Worm (Caenorhabditis elegans) whole organism, L2 larva: ENCODE data around the gene C15F1.1.
A peak's percentile ranks its signal among the peaks of the same experiment; 100 is the strongest.

ENCODE experiments used
- C34F6.9 ChIP-seq: fragments of 150-350 bp; optimal IDR thresholded peaks from 2 replicates; lab custom pipeline; 2014; ENCODE audit warnings: missing biosample characterization, missing genetic modification characterization
- F13H6.1 ChIP-seq: sonication (generic microtip); optimal IDR thresholded peaks from 2 replicates; lab custom pipeline; 2016; ENCODE audit warnings: missing genetic modification characterization, missing compliant biosample characterization
- R02D3.7 ChIP-seq: fragments of 150-350 bp; optimal IDR thresholded peaks from 2 replicates; lab custom pipeline; 2014; ENCODE audit warnings: missing biosample characterization, missing genetic modification characterization
- ZK546.5 ChIP-seq: sonication (generic microtip); optimal IDR thresholded peaks from 2 replicates; lab custom pipeline; 2017; ENCODE audit warnings: missing biosample characterization, missing genetic modification characterization
- aly-2 ChIP-seq: fragments of 150-350 bp; optimal IDR thresholded peaks from 2 replicates; lab custom pipeline; 2014; ENCODE audit warnings: missing biosample characterization, missing genetic modification characterization
- blmp-1 ChIP-seq: sonication (generic microtip); optimal IDR thresholded peaks from 2 replicates; lab custom pipeline; 2017; ENCODE audit warnings: missing genetic modification characterization, mild to moderate bottlenecking, missing compliant biosample characterization, antibody characterized with exemption, moderate library complexity; ENCODE audit not compliant: insufficient read depth
- ceh-82 ChIP-seq: fragments of 150-350 bp; optimal IDR thresholded peaks from 2 replicates; lab custom pipeline; 2014; ENCODE audit warnings: missing biosample characterization, missing genetic modification characterization
- dmd-4 ChIP-seq: sonication (generic microtip); optimal IDR thresholded peaks from 2 replicates; lab custom pipeline; 2017; ENCODE audit warnings: missing biosample characterization, missing genetic modification characterization
- egl-27 ChIP-seq: sonication (generic microtip); optimal IDR thresholded peaks from 3 replicates; lab custom pipeline; 2017; ENCODE audit warnings: missing biosample characterization, missing genetic modification reagents, missing genetic modification characterization
- elt-3 ChIP-seq: sonication (generic microtip); optimal IDR thresholded peaks from 2 replicates; lab custom pipeline; 2017; ENCODE audit warnings: missing biosample characterization, missing genetic modification characterization
- fos-1 ChIP-seq: fragments of 150-350 bp; optimal IDR thresholded peaks from 2 replicates; lab custom pipeline; 2014; ENCODE audit warnings: missing biosample characterization, missing genetic modification characterization
- gmeb-1 ChIP-seq: fragments of 150-350 bp; optimal IDR thresholded peaks from 2 replicates; lab custom pipeline; 2014; ENCODE audit warnings: missing biosample characterization, missing genetic modification characterization
- lin-11 ChIP-seq: fragments of 150-350 bp; sonication (generic microtip); optimal IDR thresholded peaks from 2 replicates; lab custom pipeline; 2014; ENCODE audit warnings: missing biosample characterization, missing genetic modification characterization, inconsistent platforms, mixed read lengths
- lin-13 ChIP-seq: fragments of 150-350 bp; optimal IDR thresholded peaks from 2 replicates; lab custom pipeline; 2014; ENCODE audit warnings: missing biosample characterization, missing genetic modification reagents, missing genetic modification characterization
- lin-39 ChIP-seq: fragments of 150-350 bp; optimal IDR thresholded peaks from 2 replicates; lab custom pipeline; 2014; ENCODE audit warnings: missing biosample characterization, missing genetic modification reagents, missing genetic modification characterization
- lsy-2 ChIP-seq, 2 experiments: fragments of 150-350 bp in 1 of 2; sonication (generic microtip) in 1 of 2; optimal IDR thresholded peaks; 2 replicates each; lab custom pipeline; 2014 to 2017; ENCODE audit warnings: missing biosample characterization in 2 of 2, missing genetic modification characterization in 2 of 2
- mbf-1 ChIP-seq: sonication (generic microtip); optimal IDR thresholded peaks from 2 replicates; lab custom pipeline; 2017; ENCODE audit warnings: missing biosample characterization, missing genetic modification characterization
- mdl-1 ChIP-seq, 2 experiments: fragments of 150-350 bp in 1 of 2; sonication (generic microtip) in 1 of 2; optimal IDR thresholded peaks; 2 replicates each; lab custom pipeline; 2017; ENCODE audit warnings: missing biosample characterization in 2 of 2, missing genetic modification characterization in 2 of 2
- nhr-10 ChIP-seq: sonication (generic microtip); optimal IDR thresholded peaks from 2 replicates; lab custom pipeline; 2017; ENCODE audit warnings: missing biosample characterization, missing genetic modification characterization
- nhr-11 ChIP-seq: fragments of 150-350 bp; optimal IDR thresholded peaks from 2 replicates; lab custom pipeline; 2014; ENCODE audit warnings: missing biosample characterization, missing genetic modification characterization
- nhr-129 ChIP-seq: fragments of 150-350 bp; optimal IDR thresholded peaks from 2 replicates; lab custom pipeline; 2014; ENCODE audit warnings: missing biosample characterization, missing genetic modification characterization
- nhr-21 ChIP-seq: fragments of 150-350 bp; optimal IDR thresholded peaks from 2 replicates; lab custom pipeline; 2014; ENCODE audit warnings: missing biosample characterization, missing genetic modification characterization
- nhr-23 ChIP-seq: fragments of 150-350 bp; optimal IDR thresholded peaks from 2 replicates; lab custom pipeline; 2014; ENCODE audit warnings: missing biosample characterization, missing genetic modification reagents, missing genetic modification characterization
- nhr-237 ChIP-seq: fragments of 150-350 bp; optimal IDR thresholded peaks from 2 replicates; lab custom pipeline; 2014; ENCODE audit warnings: missing biosample characterization, missing genetic modification characterization
- nhr-25 ChIP-seq: fragments of 150-350 bp; sonication (generic microtip); optimal IDR thresholded peaks from 3 replicates; lab custom pipeline; 2014; ENCODE audit warnings: missing biosample characterization, missing genetic modification characterization
- nhr-6 ChIP-seq: fragments of 150-350 bp; optimal IDR thresholded peaks from 2 replicates; lab custom pipeline; 2014; ENCODE audit warnings: missing biosample characterization, missing genetic modification characterization
- nhr-77 ChIP-seq: fragments of 150-350 bp; optimal IDR thresholded peaks from 2 replicates; lab custom pipeline; 2014; ENCODE audit warnings: missing biosample characterization, missing genetic modification characterization
- peb-1 ChIP-seq: fragments of 150-350 bp; optimal IDR thresholded peaks from 2 replicates; lab custom pipeline; 2014; ENCODE audit warnings: missing biosample characterization, missing genetic modification characterization
- sem-4 ChIP-seq: fragments of 150-350 bp; optimal IDR thresholded peaks from 2 replicates; lab custom pipeline; 2014; ENCODE audit warnings: missing biosample characterization, missing genetic modification reagents, missing genetic modification characterization
- skn-1 ChIP-seq: sonication (generic microtip); optimal IDR thresholded peaks from 2 replicates; lab custom pipeline; 2017; ENCODE audit warnings: missing biosample characterization, missing genetic modification characterization
- sma-9 ChIP-seq, 2 experiments: fragments of 150-350 bp in 1 of 2; sonication (generic microtip) in 1 of 2; optimal IDR thresholded peaks; 2 replicates each; lab custom pipeline; 2014 to 2016; ENCODE audit warnings: missing genetic modification characterization in 2 of 2, mild to moderate bottlenecking in 1 of 2, missing biosample characterization in 1 of 2, missing compliant biosample characterization in 1 of 2, missing genetic modification reagents in 1 of 2, moderate library complexity in 1 of 2
- snpc-4 ChIP-seq: fragments of 150-350 bp; optimal IDR thresholded peaks from 2 replicates; lab custom pipeline; 2014; ENCODE audit warnings: missing biosample characterization, missing genetic modification characterization
- unc-39 ChIP-seq: fragments of 150-350 bp; optimal IDR thresholded peaks from 2 replicates; lab custom pipeline; 2014; ENCODE audit warnings: missing biosample characterization, missing genetic modification characterization
- unc-55 ChIP-seq: fragments of 150-350 bp; sonication (generic microtip); optimal IDR thresholded peaks from 3 replicates; lab custom pipeline; 2014; ENCODE audit warnings: missing biosample characterization, missing genetic modification reagents, missing genetic modification characterization
- unc-62 ChIP-seq: fragments of 150-350 bp; optimal IDR thresholded peaks from 2 replicates; lab custom pipeline; 2014; ENCODE audit warnings: missing biosample characterization, missing genetic modification reagents, missing genetic modification characterization
- zag-1 ChIP-seq: fragments of 150-350 bp; optimal IDR thresholded peaks from 2 replicates; lab custom pipeline; 2014; ENCODE audit warnings: missing biosample characterization, missing genetic modification characterization
- ztf-1 ChIP-seq: fragments of 200-800 bp; sonication (Bioruptor generic); conservative IDR thresholded peaks from 2 replicates; pipeline ENCODE4 v1.3.6; 2022; ENCODE audit warnings: missing genetic modification characterization, missing compliant biosample characterization
- ztf-11 ChIP-seq: sonication (generic microtip); optimal IDR thresholded peaks from 2 replicates; lab custom pipeline; 2017; ENCODE audit warnings: missing biosample characterization, missing genetic modification characterization
- ztf-4 ChIP-seq: fragments of 150-350 bp; optimal IDR thresholded peaks from 2 replicates; lab custom pipeline; 2014; ENCODE audit warnings: missing biosample characterization, missing genetic modification characterization

The C15F1.1 gene

ce11 chrII:6989830-6990287, at the start of gene C15F1.1:
Gene C15F1.1, plus strand, starts transcription at chrII:6989880.
- TF ChIP-seq peb-1 (no peak), snpc-4 (tag; lab: Kevin White, UChicago) (peak; percentile 67)

- TF ChIP-seq elt-3 (tag; lab: Kevin White, UChicago) = no peak
- TF ChIP-seq fos-1 (tag; lab: Kevin White, UChicago) = no peak
- no peak for TF ChIP-seq R02D3.7 (tag; lab: Kevin White, UChicago)
- no peak for TF ChIP-seq ZK546.5 (tag; lab: Kevin White, UChicago)
- TF ChIP-seq egl-27 (tag; lab: Kevin White, UChicago) = no peak
- TF ChIP-seq ztf-1 (GFP tag; lab: Robert Waterston, UW) = no peak
- TF ChIP-seq, all 48 proteins: peak for 0
These were observed 48.9 kb upstream of the C15F1.1 start for ce11 chrII:6940726-6941230.

ce11 chrII:6941520-6941919, 48.2 kb upstream of the C15F1.1 start:
- peak; percentile 10 for TF ChIP-seq zag-1 (tag; lab: Kevin White, UChicago)
- TF ChIP-seq lin-11 (tag; lab: Kevin White, UChicago) = no peak

ce11 chrII:6943299-6944051, 46.2 kb upstream of the C15F1.1 start:
- TF ChIP-seq lsy-2 (tag; optimal IDR thresholded peaks at IDR 0.05; lab: Kevin White, UChicago) = peak in 1 of 2 experiments; percentile 25
- TF ChIP-seq nhr-129 (tag; lab: Kevin White, UChicago) = no peak
- TF ChIP-seq fos-1 (tag; lab: Kevin White, UChicago) = peak; percentile 30
- no peak for TF ChIP-seq nhr-237
- TF ChIP-seq unc-55 (GFP tag; lab: Kevin White, UChicago) = peak; percentile 35
- TF ChIP-seq ZK546.5 (tag; lab: Kevin White, UChicago) = no peak
- no peak for TF ChIP-seq lin-11 (tag; lab: Kevin White, UChicago)
- TF ChIP-seq peb-1 = no peak
- TF ChIP-seq nhr-11 = no peak
- peak; percentile 49 for TF ChIP-seq C34F6.9 (tag; lab: Kevin White, UChicago)
- no peak for TF ChIP-seq nhr-23 (tag; lab: Kevin White, UChicago)
- TF ChIP-seq F13H6.1 (tag; lab: Kevin White, UChicago) = peak; percentile 64
- no peak for TF ChIP-seq gmeb-1 (tag; lab: Kevin White, UChicago)

- TF ChIP-seq egl-27 (tag; lab: Kevin White, UChicago) (peak; percentile 95), blmp-1 (tag; lab: Kevin White, UChicago) (peak; percentile 62), unc-39 (tag; lab: Kevin White, UChicago) (no peak), mbf-1 (tag; lab: Kevin White, UChicago) (no peak), ztf-4 (tag; lab: Kevin White, UChicago) (peak; percentile 95), nhr-6 (tag; lab: Kevin White, UChicago) (peak; percentile 94), nhr-21 (peak; percentile 89), ztf-1 (GFP tag; lab: Robert Waterston, UW) (no peak), unc-62 (GFP tag; lab: Kevin White, UChicago) (peak; percentile 87), lsy-2 (tag; optimal IDR thresholded peaks at IDR 0.05; lab: Kevin White, UChicago) (peak; percentile 85 to 98), nhr-10 (no peak), sma-9 (GFP tag; optimal IDR thresholded peaks at IDR 0.05; lab: Kevin White, UChicago) (peak; percentile 94), sma-9 (tag; optimal IDR thresholded peaks at IDR 0.05; lab: Kevin White, UChicago) (no peak), R02D3.7 (tag; lab: Kevin White, UChicago) (peak; percentile 60), ztf-11 (tag; lab: Kevin White, UChicago) (no peak), gmeb-1 (tag; lab: Kevin White, UChicago) (peak; percentile 90), nhr-23 (tag; lab: Kevin White, UChicago) (no peak), lin-13 (GFP tag; lab: Kevin White, UChicago) (peak; percentile 96), lin-39 (tag; lab: Kevin White, UChicago) (peak; percentile 92), zag-1 (tag; lab: Kevin White, UChicago) (peak; percentile 91), nhr-25 (tag; lab: Kevin White, UChicago) (peak; percentile 92), snpc-4 (tag; lab: Kevin White, UChicago) (peak; percentile 91), ceh-82 (tag; lab: Kevin White, UChicago) (peak; percentile 19), dmd-4 (tag; lab: Kevin White, UChicago) (peak; percentile 35), nhr-237 (peak; percentile 58), mdl-1 (tag; optimal IDR thresholded peaks at IDR 0.05; lab: Kevin White, UChicago) (peak; percentile 73 to 96), nhr-77 (tag; lab: Kevin White, UChicago) (peak; percentile 61), sem-4 (tag; lab: Kevin White, UChicago) (peak; percentile 95), F13H6.1 (tag; lab: Kevin White, UChicago) (peak; percentile 96), elt-3 (tag; lab: Kevin White, UChicago) (no peak), lin-11 (tag; lab: Kevin White, UChicago) (peak; percentile 85), nhr-11 (peak; percentile 40), aly-2 (tag; lab: Kevin White, UChicago) (no peak), C34F6.9 (tag; lab: Kevin White, UChicago) (peak; percentile 99), skn-1 (tag; lab: Kevin White, UChicago) (peak; percentile 45), ZK546.5 (tag; lab: Kevin White, UChicago) (peak; percentile 58)
These were observed 38.4 kb upstream of the C15F1.1 start, which contains the start of the genes malt-1 and ceh-38 for ce11 chrII:6951250-6951806. Gene malt-1, minus strand, starts transcription at chrII:6951300. Gene ceh-38, plus strand, starts transcription at chrII:6951526.
